Fruit fly (Drosophila melanogaster) whole organism, adult: ENCODE results near the gene PGRP-LB.

Source experiments
- CG33017 ChIP-seq: fragments of 200-800 bp; sonication (Bioruptor generic); optimal IDR thresholded peaks from 2 replicates; lab custom pipeline; 2018; ENCODE audit warnings: missing biosample characterization, mild to moderate bottlenecking, missing genetic modification characterization, moderate library complexity
- CG5204 ChIP-seq: fragments of 200-800 bp; sonication (Bioruptor generic); optimal IDR thresholded peaks from 2 replicates; lab custom pipeline; 2016; ENCODE audit warnings: missing biosample characterization, missing genetic modification characterization
- Clk ChIP-seq: fragments of 200-800 bp; sonication (Bioruptor generic); optimal IDR thresholded peaks from 2 replicates; lab custom pipeline; 2017; ENCODE audit warnings: missing biosample characterization, missing genetic modification characterization
- kay ChIP-seq: fragments of 200-800 bp; sonication (Bioruptor generic); peaks from one replicate; lab custom pipeline; 2016; ENCODE audit warnings: missing biosample characterization, missing genetic modification characterization, borderline replicate concordance

DNA sequence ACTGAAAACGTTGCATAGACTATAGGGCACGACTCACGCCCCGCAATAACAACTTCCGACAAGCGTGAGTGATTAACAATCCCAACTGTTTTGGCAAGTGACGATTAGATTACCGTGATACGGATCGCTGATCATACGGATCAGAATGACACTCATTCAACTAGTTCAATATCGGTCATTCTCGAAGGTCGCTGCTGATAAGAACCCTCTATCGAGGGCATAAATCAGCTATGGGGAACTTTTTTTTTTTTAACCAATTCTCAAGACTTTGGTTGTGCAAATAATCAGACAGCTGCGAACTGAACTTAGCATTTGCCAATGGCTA, 1.5 kb downstream of the PGRP-LB start:
- TF ChIP-seq CG33017 (tag; lab: Kevin White, UChicago) (no peak), CG5204 (GFP tag; lab: Kevin White, UChicago) (no peak), Clk (GFP tag; lab: Kevin White, UChicago) (no peak), kay (GFP tag; lab: Kevin White, UChicago) (no peak)
